Fruit fly (Drosophila melanogaster) whole organism, adult: ENCODE results near the gene Cyp4ae1.

ENCODE experiments used
- CG14711 ChIP-seq: fragments of 200-800 bp; sonication (Bioruptor generic); optimal IDR thresholded peaks from 2 replicates; lab custom pipeline; 2018; ENCODE audit warnings: missing biosample characterization, mild to moderate bottlenecking, missing genetic modification characterization, moderate library complexity
- CG1620 ChIP-seq: fragments of 200-800 bp; sonication (Bioruptor generic); optimal IDR thresholded peaks from 2 replicates; lab custom pipeline; 2016; ENCODE audit warnings: missing biosample characterization, missing genetic modification characterization
- CG33017 ChIP-seq: fragments of 200-800 bp; sonication (Bioruptor generic); optimal IDR thresholded peaks from 2 replicates; lab custom pipeline; 2018; ENCODE audit warnings: missing biosample characterization, mild to moderate bottlenecking, missing genetic modification characterization, moderate library complexity
- CG5204 ChIP-seq: fragments of 200-800 bp; sonication (Bioruptor generic); optimal IDR thresholded peaks from 2 replicates; lab custom pipeline; 2016; ENCODE audit warnings: missing biosample characterization, missing genetic modification characterization
- CG7045 ChIP-seq: fragments of 200-800 bp; sonication (Bioruptor generic); optimal IDR thresholded peaks from 2 replicates; lab custom pipeline; 2017; ENCODE audit warnings: missing biosample characterization, mild to moderate bottlenecking, missing genetic modification characterization
- CG7101 ChIP-seq: fragments of 200-800 bp; sonication (Bioruptor generic); optimal IDR thresholded peaks from 2 replicates; lab custom pipeline; 2018; ENCODE audit warnings: missing biosample characterization, mild to moderate bottlenecking, missing genetic modification characterization, moderate library complexity
- Clk ChIP-seq: fragments of 200-800 bp; sonication (Bioruptor generic); optimal IDR thresholded peaks from 2 replicates; lab custom pipeline; 2017; ENCODE audit warnings: missing biosample characterization, missing genetic modification characterization
- Hr96 ChIP-seq: fragments of 200-800 bp; sonication (Bioruptor generic); optimal IDR thresholded peaks from 2 replicates; lab custom pipeline; 2016; ENCODE audit warnings: missing biosample characterization, missing genetic modification characterization
- cic ChIP-seq: fragments of 200-800 bp; sonication (Bioruptor generic); optimal IDR thresholded peaks from 2 replicates; lab custom pipeline; 2017; ENCODE audit warnings: missing biosample characterization, mild to moderate bottlenecking, missing genetic modification characterization, moderate library complexity
- cnc ChIP-seq, 2 experiments: fragments of >200 bp; optimal IDR thresholded peaks; 2 replicates each; lab custom pipeline; 2017
- kay ChIP-seq: fragments of 200-800 bp; sonication (Bioruptor generic); peaks from one replicate; lab custom pipeline; 2016; ENCODE audit warnings: missing biosample characterization, missing genetic modification characterization, borderline replicate concordance
- pad ChIP-seq: fragments of 200-800 bp; sonication (Bioruptor generic); optimal IDR thresholded peaks from 3 replicates; lab custom pipeline; 2017; ENCODE audit warnings: missing biosample characterization, missing genetic modification characterization, mild to moderate bottlenecking, moderate library complexity, missing genetic modification reagents

dm6 chrX:2184563-2184962, 5.8 kb downstream of the Cyp4ae1 start, which contains the start of the genes Nmd3 and CG17776:
- no peak for TF ChIP-seq kay (GFP tag; lab: Kevin White, UChicago)
- TF ChIP-seq cnc (optimal IDR thresholded peaks at IDR 0.05; lab: Kevin White, UChicago), result no peak
- no peak for TF ChIP-seq CG5204 (GFP tag; lab: Kevin White, UChicago)
- TF ChIP-seq pad (GFP tag; lab: Kevin White, UChicago), result no peak
- TF ChIP-seq CG7101 (tag; lab: Kevin White, UChicago), result peak; percentile 24
- TF ChIP-seq cic (GFP tag; lab: Kevin White, UChicago), result peak; percentile 13
- no peak for TF ChIP-seq CG14711 (tag; lab: Kevin White, UChicago)
- no peak for TF ChIP-seq Clk (GFP tag; lab: Kevin White, UChicago)
- TF ChIP-seq CG7045 (GFP tag; lab: Kevin White, UChicago), result no peak
- no peak for TF ChIP-seq CG33017 (tag; lab: Kevin White, UChicago)
- TF ChIP-seq CG1620 (GFP tag; lab: Kevin White, UChicago), result no peak
- TF ChIP-seq Hr96 (GFP tag; lab: Kevin White, UChicago), result no peak
